Worm (Caenorhabditis elegans): ENCODE results near the gene mel-28.

mel-28 gene

DNA sequence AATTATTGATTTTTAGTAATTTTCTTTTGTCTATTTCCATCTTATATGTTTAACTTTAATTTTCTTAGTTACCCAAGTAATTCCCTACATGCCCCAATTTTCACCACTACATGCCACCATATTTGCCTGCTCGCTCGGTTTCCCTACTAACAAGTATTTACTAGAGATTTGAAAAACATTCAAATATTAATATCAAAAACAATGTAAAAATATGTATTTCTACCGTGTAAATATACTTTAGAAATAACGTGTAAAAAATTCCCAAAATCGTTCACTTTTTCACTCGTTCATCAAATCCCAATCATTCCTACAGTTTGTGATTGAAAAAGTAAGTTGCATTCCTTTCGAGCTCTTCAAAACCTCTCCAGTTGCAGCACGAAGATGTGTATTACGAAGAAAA lies 40.7 kb downstream of the mel-28 start, which contains the start of gene F26A1.3:
Gene F26A1.3 (plus strand): TSS at position 301 of the 400 bp plus-strand sequence.
- TF ChIP-seq ztf-23 (GFP tag; IDR thresholded peaks at IDR 0.05) (no peak), klf-2 (GFP tag; conservative IDR thresholded peaks at IDR 0.05) (no peak)

DNA sequence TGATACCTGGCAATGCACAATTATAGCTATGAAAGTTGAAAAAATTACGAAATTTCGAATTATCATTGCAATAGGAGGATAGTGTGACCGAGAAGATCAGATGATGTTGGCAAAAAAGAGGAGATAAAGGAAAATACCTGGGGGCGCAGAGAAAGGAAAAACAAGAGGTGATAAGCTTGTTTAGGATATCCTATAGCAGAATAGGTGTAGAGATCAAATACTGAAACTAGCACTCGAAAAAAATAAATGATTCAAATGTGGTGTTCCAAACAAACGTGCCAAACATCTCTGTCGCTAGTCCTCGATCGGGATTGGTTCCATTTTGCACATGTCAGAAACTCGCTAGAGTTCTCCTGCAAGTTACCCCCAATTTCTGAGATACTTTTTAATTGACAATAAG lies 43.6 kb downstream of the mel-28 start, which contains the start of gene F26A1.9:
Gene F26A1.9 (minus strand): TSS at position 101 of the 400 bp plus-strand sequence.
- TF ChIP-seq med-1 (GFP tag; optimal IDR thresholded peaks at IDR 0.05; ENCODE audit: insufficient read depth) (no peak), cog-1 (tag; optimal IDR thresholded peaks at IDR 0.05) (no peak), T22C8.4 (GFP tag; IDR thresholded peaks at IDR 0.05) (no peak), ztf-23 (GFP tag; IDR thresholded peaks at IDR 0.05) (no peak), tab-1 (GFP tag; IDR thresholded peaks at IDR 0.05) (no peak), ref-1 (GFP tag; conservative IDR thresholded peaks at IDR 0.05) (no peak), ztf-29 (GFP tag; IDR thresholded peaks at IDR 0.05) (no peak), klf-2 (GFP tag; conservative IDR thresholded peaks at IDR 0.05) (no peak)

DNA sequence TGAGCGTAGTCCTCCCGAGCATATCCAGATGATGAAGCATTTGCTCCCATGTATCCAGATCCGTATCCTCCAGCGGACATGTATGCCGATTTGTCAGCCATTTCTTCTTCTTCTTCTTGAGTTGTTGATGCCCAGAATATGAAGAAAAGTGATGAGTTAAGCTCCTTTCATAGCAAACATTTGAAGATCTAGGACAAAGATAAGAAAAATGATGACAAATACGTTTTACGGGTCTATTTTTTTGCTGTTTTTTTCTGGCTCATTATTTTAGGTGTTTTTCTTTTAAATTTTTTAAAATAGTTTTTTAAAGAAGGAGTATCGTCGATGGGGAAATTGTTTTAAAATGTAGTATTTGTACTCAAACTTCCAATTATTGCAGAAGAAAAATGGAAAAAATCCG lies 44.3 kb downstream of the mel-28 start, which contains the start of gene nspd-9:
Gene nspd-9 (minus strand): TSS at position 101 of the 400 bp plus-strand sequence.
- TF ChIP-seq tab-1 (GFP tag; IDR thresholded peaks at IDR 0.05) (no peak), ztf-29 (GFP tag; IDR thresholded peaks at IDR 0.05) (no peak), cog-1 (tag; optimal IDR thresholded peaks at IDR 0.05) (no peak), ztf-23 (GFP tag; IDR thresholded peaks at IDR 0.05) (no peak), flt-1 (GFP tag; IDR thresholded peaks at IDR 0.05) (no peak), T22C8.4 (GFP tag; IDR thresholded peaks at IDR 0.05) (no peak), med-1 (GFP tag; optimal IDR thresholded peaks at IDR 0.05; ENCODE audit: insufficient read depth) (no peak), klf-2 (GFP tag; conservative IDR thresholded peaks at IDR 0.05) (no peak), ref-1 (GFP tag; conservative IDR thresholded peaks at IDR 0.05) (no peak)

DNA sequence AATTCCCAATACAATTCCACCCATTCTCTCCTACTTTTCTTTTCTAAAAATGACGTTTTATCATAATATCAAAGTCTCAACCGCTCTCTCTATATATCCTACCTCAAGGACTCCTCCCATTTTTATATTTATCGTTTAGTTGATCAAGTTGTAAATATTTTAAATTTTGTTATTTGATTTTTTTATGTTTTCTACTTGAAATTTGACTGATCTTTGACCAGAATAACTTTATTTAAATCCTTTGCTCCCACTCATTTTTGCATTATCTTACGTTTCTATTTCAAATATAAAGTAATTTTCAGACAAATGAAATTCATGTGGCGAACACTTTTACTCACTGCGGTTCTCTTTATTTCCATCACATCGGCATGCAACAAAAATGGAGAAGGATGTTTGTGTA lies 51.5 kb downstream of the mel-28 start, which contains the start of the genes acbp-7 and F26A1.19:
Gene acbp-7 (plus strand): TSS at position 301 of the 400 bp plus-strand sequence.
Gene F26A1.19 (plus strand): TSS at position 303 of the 400 bp plus-strand sequence.
- TF ChIP-seq T22C8.4 (GFP tag; IDR thresholded peaks at IDR 0.05) (no peak), klf-2 (GFP tag; conservative IDR thresholded peaks at IDR 0.05) (no peak), flt-1 (GFP tag; IDR thresholded peaks at IDR 0.05) (no peak), ztf-23 (GFP tag; IDR thresholded peaks at IDR 0.05) (no peak), ztf-29 (GFP tag; IDR thresholded peaks at IDR 0.05) (no peak), ref-1 (GFP tag; conservative IDR thresholded peaks at IDR 0.05) (no peak), cog-1 (tag; optimal IDR thresholded peaks at IDR 0.05) (no peak), med-1 (GFP tag; optimal IDR thresholded peaks at IDR 0.05; ENCODE audit: insufficient read depth) (no peak), tab-1 (GFP tag; IDR thresholded peaks at IDR 0.05) (no peak)
